Worm (Caenorhabditis elegans) whole organism, L1 larva: Measurements from ENCODE around the gene B0001.4.

Experiments used
- C04F5.9 ChIP-seq: sonication (generic microtip); optimal IDR thresholded peaks from 2 replicates; lab custom pipeline; 2016; ENCODE audit warnings: missing genetic modification characterization, missing compliant biosample characterization
- C34B4.2 ChIP-seq: sonication (generic microtip); optimal IDR thresholded peaks from 2 replicates; lab custom pipeline; 2017; ENCODE audit warnings: mild to moderate bottlenecking, missing genetic modification characterization, missing compliant biosample characterization
- Y116A8C.19 ChIP-seq: sonication (generic microtip); optimal IDR thresholded peaks from 2 replicates; lab custom pipeline; 2016; ENCODE audit warnings: missing compliant biosample characterization, missing genetic modification characterization, borderline replicate concordance
- aha-1 ChIP-seq: fragments of 150-350 bp; optimal IDR thresholded peaks from 2 replicates; lab custom pipeline; 2014; ENCODE audit warnings: missing biosample characterization, missing genetic modification characterization
- aly-2 ChIP-seq: fragments of 150-350 bp; optimal IDR thresholded peaks from 2 replicates; lab custom pipeline; 2014; ENCODE audit warnings: missing biosample characterization, missing genetic modification characterization
- blmp-1 ChIP-seq: fragments of 150-350 bp; optimal IDR thresholded peaks from 2 replicates; lab custom pipeline; 2014; ENCODE audit warnings: missing biosample characterization, missing genetic modification characterization
- ceh-88 ChIP-seq: fragments of 200-800 bp; sonication (Bioruptor generic); IDR thresholded peaks from 2 replicates; pipeline ENCODE4 v1.3.6; 2022; ENCODE audit warnings: missing genetic modification characterization, missing compliant biosample characterization
- ceh-90 ChIP-seq: sonication (generic microtip); optimal IDR thresholded peaks from 2 replicates; lab custom pipeline; 2016; ENCODE audit warnings: missing genetic modification characterization, missing compliant biosample characterization
- dpl-1 ChIP-seq, 3 experiments: fragments of 150-350 bp in 2 of 3; sonication (generic microtip) in 1 of 3; optimal IDR thresholded peaks; 2 replicates each; lab custom pipeline; 2014 to 2017; ENCODE audit warnings: missing biosample characterization in 3 of 3, missing genetic modification characterization in 3 of 3, missing genetic modification reagents in 3 of 3
- dsc-1 ChIP-seq: sonication (generic microtip); optimal IDR thresholded peaks from 2 replicates; lab custom pipeline; 2016; ENCODE audit warnings: mild to moderate bottlenecking, missing genetic modification characterization, missing compliant biosample characterization
- efl-1 ChIP-seq, 4 experiments: fragments of 150-350 bp; optimal IDR thresholded peaks in 3 of 4; peaks in 1 of 4; 1 replicate in 1 of 4; 2 replicates in 3 of 4; lab custom pipeline; 2014; ENCODE audit warnings: missing biosample characterization in 2 of 4, missing genetic modification characterization in 2 of 4, missing genetic modification reagents in 2 of 4
- egl-27 ChIP-seq, 2 experiments: fragments of 150-350 bp in 1 of 2; sonication (generic microtip); optimal IDR thresholded peaks; 3 replicates each; lab custom pipeline; 2017 to 2018; ENCODE audit warnings: missing biosample characterization in 2 of 2, missing genetic modification characterization in 2 of 2, missing genetic modification reagents in 2 of 2
- elt-2 ChIP-seq: sonication (generic microtip); optimal IDR thresholded peaks from 2 replicates; lab custom pipeline; 2016; ENCODE audit warnings: missing genetic modification characterization, mild to moderate bottlenecking, inconsistent platforms, missing compliant biosample characterization, missing genetic modification reagents
- elt-3 ChIP-seq, 6 experiments: fragments of 150-350 bp in 1 of 6; sonication (generic microtip); optimal IDR thresholded peaks; 2 replicates each; lab custom pipeline; 2017 to 2018; ENCODE audit warnings: missing biosample characterization in 6 of 6, missing genetic modification characterization in 6 of 6, inconsistent platforms in 1 of 6
- fos-1 ChIP-seq: fragments of 150-350 bp; optimal IDR thresholded peaks from 2 replicates; lab custom pipeline; 2014; ENCODE audit warnings: missing biosample characterization, missing genetic modification characterization
- hlh-17 ChIP-seq: fragments of 200-800 bp; sonication (Bioruptor generic); optimal IDR thresholded peaks from 2 replicates; lab custom pipeline; 2018; ENCODE audit warnings: missing genetic modification characterization, mild to moderate bottlenecking, missing compliant biosample characterization, moderate library complexity, borderline replicate concordance
- hlh-4 ChIP-seq: sonication (generic microtip); optimal IDR thresholded peaks from 2 replicates; lab custom pipeline; 2016; ENCODE audit warnings: mild to moderate bottlenecking, missing genetic modification characterization, missing compliant biosample characterization
- irx-1 ChIP-seq: sonication (generic microtip); optimal IDR thresholded peaks from 2 replicates; lab custom pipeline; 2016; ENCODE audit warnings: missing genetic modification characterization, missing compliant biosample characterization
- isw-1 ChIP-seq: fragments of 200-800 bp; sonication (Bioruptor generic); IDR thresholded peaks from 2 replicates; pipeline ENCODE4 v1.3.6; 2022; ENCODE audit warnings: missing genetic modification characterization, missing compliant biosample characterization
- lin-13 ChIP-seq: fragments of 150-350 bp; optimal IDR thresholded peaks from 2 replicates; lab custom pipeline; 2014; ENCODE audit warnings: missing biosample characterization, missing genetic modification reagents, missing genetic modification characterization
- lin-14 ChIP-seq: fragments of 200-800 bp; sonication (Bioruptor generic); optimal IDR thresholded peaks from 2 replicates; lab custom pipeline; 2018; ENCODE audit warnings: mild to moderate bottlenecking, missing genetic modification characterization, moderate library complexity, missing compliant biosample characterization
- lin-35 ChIP-seq, 2 experiments: fragments of 150-350 bp; optimal IDR thresholded peaks; 2 replicates each; lab custom pipeline; 2014; ENCODE audit warnings: missing biosample characterization in 2 of 2, missing genetic modification characterization in 2 of 2, missing genetic modification reagents in 2 of 2
- lir-3 ChIP-seq: sonication (generic microtip); optimal IDR thresholded peaks from 2 replicates; lab custom pipeline; 2016; ENCODE audit warnings: mild to moderate bottlenecking, missing genetic modification characterization, moderate library complexity, missing compliant biosample characterization; ENCODE audit not compliant: poor library complexity
- lsy-2 ChIP-seq, 2 experiments: fragments of 150-350 bp; optimal IDR thresholded peaks; 2 replicates each; lab custom pipeline; 2014; ENCODE audit warnings: missing biosample characterization in 2 of 2, missing genetic modification characterization in 2 of 2
- mab-9 ChIP-seq: fragments of 200-800 bp; sonication (Bioruptor generic); IDR thresholded peaks from 2 replicates; pipeline ENCODE4 v1.3.6; 2022; ENCODE audit warnings: missing genetic modification reagents, missing genetic modification characterization, missing compliant biosample characterization
- mdl-1 ChIP-seq, 2 experiments: fragments of 150-350 bp; optimal IDR thresholded peaks; 2 replicates each; lab custom pipeline; 2014 to 2017; ENCODE audit warnings: missing biosample characterization in 2 of 2, missing genetic modification characterization in 2 of 2, inconsistent platforms in 1 of 2
- nhr-11 ChIP-seq: fragments of 150-350 bp; optimal IDR thresholded peaks from 2 replicates; lab custom pipeline; 2014; ENCODE audit warnings: missing biosample characterization, missing genetic modification characterization
- nhr-237 ChIP-seq: fragments of 150-350 bp; optimal IDR thresholded peaks from 2 replicates; lab custom pipeline; 2014; ENCODE audit warnings: missing biosample characterization, missing genetic modification characterization
- nhr-28 ChIP-seq: fragments of 150-350 bp; optimal IDR thresholded peaks from 2 replicates; lab custom pipeline; 2014; ENCODE audit warnings: missing biosample characterization, missing genetic modification characterization
- nhr-47 ChIP-seq: sonication (generic microtip); optimal IDR thresholded peaks from 2 replicates; lab custom pipeline; 2016; ENCODE audit warnings: mild to moderate bottlenecking, missing genetic modification characterization, moderate library complexity, missing compliant biosample characterization
- nhr-71 ChIP-seq: sonication (generic microtip); optimal IDR thresholded peaks from 2 replicates; lab custom pipeline; 2016; ENCODE audit warnings: mild to moderate bottlenecking, missing genetic modification characterization, moderate library complexity, missing compliant biosample characterization
- nhr-76 ChIP-seq: sonication (generic microtip); optimal IDR thresholded peaks from 2 replicates; lab custom pipeline; 2017; ENCODE audit warnings: missing biosample characterization, missing genetic modification characterization
- nhr-77 ChIP-seq: fragments of 150-350 bp; optimal IDR thresholded peaks from 2 replicates; lab custom pipeline; 2014; ENCODE audit warnings: missing biosample characterization, missing genetic modification characterization
- nhr-85 ChIP-seq: sonication (generic microtip); peaks from one replicate; lab custom pipeline; 2016; ENCODE audit warnings: missing genetic modification characterization, inconsistent platforms, missing compliant biosample characterization
- pax-3 ChIP-seq: fragments of 200-800 bp; sonication (Bioruptor generic); optimal IDR thresholded peaks from 2 replicates; lab custom pipeline; 2018; ENCODE audit warnings: mild to moderate bottlenecking, missing genetic modification characterization, moderate library complexity, missing compliant biosample characterization
- rnt-1 ChIP-seq: sonication (generic microtip); optimal IDR thresholded peaks from 2 replicates; lab custom pipeline; 2016; ENCODE audit warnings: mild to moderate bottlenecking, missing genetic modification characterization, moderate library complexity, missing compliant biosample characterization
- skn-1 ChIP-seq: fragments of 150-350 bp; optimal IDR thresholded peaks from 2 replicates; lab custom pipeline; 2014; ENCODE audit warnings: missing biosample characterization, missing genetic modification characterization
- snpc-4 ChIP-seq: fragments of 150-350 bp; optimal IDR thresholded peaks from 2 replicates; lab custom pipeline; 2014; ENCODE audit warnings: missing biosample characterization, missing genetic modification characterization
- snu-23 ChIP-seq: sonication (generic microtip); optimal IDR thresholded peaks from 2 replicates; lab custom pipeline; 2016; ENCODE audit warnings: missing genetic modification characterization, missing compliant biosample characterization
- sox-4 ChIP-seq: sonication (generic microtip); optimal IDR thresholded peaks from 2 replicates; lab custom pipeline; 2016; ENCODE audit warnings: missing genetic modification characterization, missing compliant biosample characterization
- swsn-7 ChIP-seq: sonication (generic microtip); optimal IDR thresholded peaks from 2 replicates; lab custom pipeline; 2016; ENCODE audit warnings: missing genetic modification characterization, missing compliant biosample characterization
- unc-130 ChIP-seq: fragments of 150-350 bp; optimal IDR thresholded peaks from 2 replicates; lab custom pipeline; 2017; ENCODE audit warnings: missing biosample characterization, missing genetic modification characterization, inconsistent platforms
- unc-30 ChIP-seq: sonication (generic microtip); optimal IDR thresholded peaks from 2 replicates; lab custom pipeline; 2017; ENCODE audit warnings: missing biosample characterization, missing genetic modification characterization
- unc-62 ChIP-seq: fragments of 150-350 bp; optimal IDR thresholded peaks from 2 replicates; lab custom pipeline; 2014; ENCODE audit warnings: missing biosample characterization, missing genetic modification reagents, missing genetic modification characterization
- unc-86 ChIP-seq: sonication (generic microtip); optimal IDR thresholded peaks from 2 replicates; lab custom pipeline; 2016; ENCODE audit warnings: missing genetic modification characterization, missing compliant biosample characterization
- unc-98 ChIP-seq: fragments of 200-800 bp; sonication (Bioruptor generic); IDR thresholded peaks from 2 replicates; pipeline ENCODE4 v1.3.6; 2022; ENCODE audit warnings: missing genetic modification characterization, missing compliant biosample characterization
- zag-1 ChIP-seq: fragments of 150-350 bp; optimal IDR thresholded peaks from 2 replicates; lab custom pipeline; 2014; ENCODE audit warnings: missing biosample characterization, missing genetic modification characterization
- zip-4 ChIP-seq: fragments of 200-800 bp; sonication (Bioruptor generic); optimal IDR thresholded peaks from 2 replicates; lab custom pipeline; 2018; ENCODE audit warnings: mild to moderate bottlenecking, missing genetic modification characterization, moderate library complexity, missing compliant biosample characterization
- ztf-4 ChIP-seq: fragments of 150-350 bp; optimal IDR thresholded peaks from 2 replicates; lab custom pipeline; 2014; ENCODE audit warnings: missing biosample characterization, missing genetic modification characterization

Gene B0001.4

DNA sequence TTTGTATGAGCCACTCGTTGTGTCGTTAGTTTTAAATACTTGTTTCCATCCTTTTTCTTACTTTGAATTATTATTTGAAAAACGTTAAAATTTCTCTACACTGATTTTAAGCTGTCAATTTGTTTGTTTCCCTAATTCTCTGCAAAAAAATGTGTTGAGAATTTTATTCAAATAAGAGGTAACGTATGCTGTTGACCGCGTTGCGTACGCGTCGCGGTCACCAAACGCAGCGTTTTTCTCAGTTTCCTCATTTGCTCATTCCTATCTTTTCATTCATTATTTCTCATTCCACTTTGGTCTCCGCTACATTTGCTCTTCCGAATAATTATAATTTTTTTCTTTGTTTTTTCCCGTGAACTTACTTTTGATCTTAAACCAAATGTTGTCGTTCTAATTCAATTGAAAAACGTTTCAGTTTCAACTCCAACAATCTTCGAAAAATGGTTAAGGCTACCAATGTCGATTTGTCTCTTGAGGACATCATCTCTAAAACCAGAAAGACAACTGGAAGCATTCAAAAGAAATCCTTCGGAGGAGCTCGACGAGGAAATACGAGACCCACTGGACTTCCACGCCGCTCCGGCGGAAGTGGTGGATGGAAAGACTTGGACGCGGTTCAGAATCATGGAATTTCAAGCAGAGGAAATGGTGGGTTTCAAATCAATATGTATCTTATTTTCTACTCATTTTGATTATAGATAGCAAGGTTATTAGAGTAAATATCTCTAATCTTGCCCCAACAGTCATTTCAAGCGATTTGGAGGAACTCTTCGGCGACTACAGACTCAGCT is 14.9 kb downstream of the B0001.4 start, which contains the start of gene aly-3 (continued):
- peak; percentile 22 for TF ChIP-seq snu-23
- no peak for TF ChIP-seq nhr-28 (tag; lab: Kevin White, UChicago)
- TF ChIP-seq nhr-47 (tag; lab: Kevin White, UChicago) = peak; percentile 8

DNA sequence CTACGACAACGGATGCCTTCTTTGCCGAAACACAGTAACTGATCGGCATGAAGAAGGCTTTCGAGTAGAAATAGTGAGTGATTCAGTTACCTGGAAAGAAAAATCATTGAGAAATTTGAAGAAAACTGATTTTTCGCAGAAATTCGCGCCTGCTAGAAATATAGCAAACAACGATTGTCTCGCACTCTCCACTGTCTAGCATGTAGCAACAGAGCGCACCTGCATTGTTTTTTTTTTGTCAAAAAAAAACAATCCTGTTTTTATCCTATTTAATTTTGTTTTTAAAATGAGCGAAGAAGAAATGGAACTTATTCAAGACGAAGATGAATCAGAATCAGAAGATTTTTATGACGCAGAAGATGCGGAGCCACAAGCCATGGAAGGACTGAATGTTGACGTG is 16.9 kb downstream of the B0001.4 start, which contains the start of the genes ddb-1 and M18.6:
ddb-1 (minus strand) TSS at position 90 of the 400 bp plus-strand sequence.
M18.6 (plus strand) TSS at position 235 of the 400 bp plus-strand sequence.
- TF ChIP-seq unc-62 (GFP tag; lab: Kevin White, UChicago) (no peak), C34B4.2 (tag; lab: Kevin White, UChicago) (no peak), skn-1 (tag; lab: Kevin White, UChicago) (peak; percentile 16), aly-2 (tag; lab: Kevin White, UChicago) (no peak), egl-27 (tag; optimal IDR thresholded peaks at IDR 0.05; lab: Kevin White, UChicago) (no peak), snu-23 (peak; percentile 20), efl-1 (optimal IDR thresholded peaks at IDR 0.05; lab: Kevin White, UChicago) (peak; percentile 36 to 54), efl-1 (GFP tag; optimal IDR thresholded peaks at IDR 0.05 in 1 of 2; lab: Kevin White, UChicago) (peak; percentile 56 to 92), mab-9 (GFP tag; lab: Robert Waterston, UW) (no peak), isw-1 (GFP tag; lab: Robert Waterston, UW) (no peak), Y116A8C.19 (tag; lab: Kevin White, UChicago) (no peak), nhr-85 (tag; lab: Kevin White, UChicago) (no peak), blmp-1 (peak; percentile 53), unc-98 (GFP tag; lab: Robert Waterston, UW) (no peak), unc-30 (no peak), unc-86 (no peak), ceh-88 (no peak), aha-1 (tag; lab: Kevin White, UChicago) (no peak), C04F5.9 (tag; lab: Kevin White, UChicago) (no peak), nhr-11 (tag; lab: Kevin White, UChicago) (no peak), fos-1 (tag; lab: Kevin White, UChicago) (no peak), hlh-4 (no peak), lin-14 (no peak), dpl-1 (GFP tag; optimal IDR thresholded peaks at IDR 0.05; lab: Kevin White, UChicago) (peak in 2 of 3 experiments; percentile 33 to 57), mdl-1 (tag; optimal IDR thresholded peaks at IDR 0.05; lab: Kevin White, UChicago) (no peak), lsy-2 (tag; optimal IDR thresholded peaks at IDR 0.05; lab: Kevin White, UChicago) (peak in 1 of 2 experiments; percentile 69), sox-4 (no peak), pax-3 (tag; lab: Kevin White, UChicago) (no peak), zag-1 (no peak), lin-13 (peak; percentile 2), rnt-1 (tag; lab: Kevin White, UChicago) (no peak), unc-130 (no peak), lir-3 (no peak), ceh-90 (no peak), nhr-77 (tag; lab: Kevin White, UChicago) (no peak), irx-1 (tag; lab: Kevin White, UChicago) (no peak), swsn-7 (no peak), ztf-4 (tag; lab: Kevin White, UChicago) (no peak), dsc-1 (tag; lab: Kevin White, UChicago) (no peak), lin-35 (GFP tag; optimal IDR thresholded peaks at IDR 0.05; lab: Kevin White, UChicago) (peak; percentile 47 to 69), nhr-71 (peak; percentile 24), elt-2 (tag; lab: Kevin White, UChicago) (no peak), nhr-76 (no peak), zip-4 (no peak), nhr-28 (tag; lab: Kevin White, UChicago) (no peak), nhr-237 (no peak), elt-3 (tag; optimal IDR thresholded peaks at IDR 0.05; lab: Kevin White, UChicago) (no peak), snpc-4 (tag; lab: Kevin White, UChicago) (no peak), hlh-17 (no peak)
